Worm (Caenorhabditis elegans): Measurements from ENCODE around the gene R04B5.11.

R04B5.11 gene

DNA sequence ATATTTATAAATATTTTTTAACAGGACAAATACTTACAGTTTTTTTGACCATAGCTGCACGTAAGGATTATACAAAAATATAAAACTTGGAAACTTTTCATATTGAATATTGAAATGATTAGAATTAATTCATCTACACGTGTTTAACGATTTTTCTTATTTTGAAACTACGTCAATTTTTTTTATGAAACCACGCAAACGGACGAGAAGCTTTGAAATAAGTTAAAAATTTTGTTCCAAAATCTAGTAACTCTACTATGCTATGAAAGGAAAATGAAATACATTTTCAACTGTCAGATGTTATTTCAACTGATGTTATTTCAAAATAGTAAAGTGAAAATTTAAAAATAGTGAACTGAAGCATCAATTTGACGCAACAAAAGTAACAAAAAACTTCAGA lies 17.3 kb downstream of the R04B5.11 start, which contains the start of gene F57A8.6:
TSS of gene F57A8.6 (minus strand) at position 101 of the 400 bp plus-strand sequence.
- TF ChIP-seq ztf-29 (GFP tag; IDR thresholded peaks at IDR 0.05) (no peak), flt-1 (GFP tag; IDR thresholded peaks at IDR 0.05) (no peak), tab-1 (GFP tag; IDR thresholded peaks at IDR 0.05) (no peak)

DNA sequence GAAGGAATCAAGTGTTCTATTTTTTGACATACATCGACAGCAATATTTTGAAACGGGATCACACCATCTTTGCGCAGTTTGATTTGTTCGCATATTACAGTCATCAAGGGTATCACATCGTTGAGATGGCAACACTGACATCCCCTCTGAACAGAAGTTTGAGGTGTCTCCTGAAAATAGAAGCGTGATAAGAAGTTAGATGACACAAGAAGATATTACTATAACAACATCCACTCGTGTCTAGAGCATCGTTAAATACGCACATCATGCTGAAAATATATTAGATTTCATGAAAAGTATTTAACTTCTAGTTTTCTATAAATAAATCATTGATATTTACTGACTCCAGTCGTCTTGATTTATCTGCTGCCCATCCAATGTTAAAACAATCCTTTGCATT lies 18.3 kb downstream of the R04B5.11 start:
- no peak for TF ChIP-seq tab-1 (GFP tag; IDR thresholded peaks at IDR 0.05)
- TF ChIP-seq T22C8.4 (GFP tag; IDR thresholded peaks at IDR 0.05): no peak
- no peak for TF ChIP-seq klf-2 (GFP tag; conservative IDR thresholded peaks at IDR 0.05)
- no peak for TF ChIP-seq med-1 (GFP tag; optimal IDR thresholded peaks at IDR 0.05; ENCODE audit: insufficient read depth)
- no peak for TF ChIP-seq flt-1 (GFP tag; IDR thresholded peaks at IDR 0.05)
- TF ChIP-seq ref-1 (GFP tag; conservative IDR thresholded peaks at IDR 0.05): no peak
- no peak for TF ChIP-seq ztf-23 (GFP tag; IDR thresholded peaks at IDR 0.05)
- TF ChIP-seq cog-1 (tag; optimal IDR thresholded peaks at IDR 0.05): no peak
- TF ChIP-seq ztf-29 (GFP tag; IDR thresholded peaks at IDR 0.05): no peak

DNA sequence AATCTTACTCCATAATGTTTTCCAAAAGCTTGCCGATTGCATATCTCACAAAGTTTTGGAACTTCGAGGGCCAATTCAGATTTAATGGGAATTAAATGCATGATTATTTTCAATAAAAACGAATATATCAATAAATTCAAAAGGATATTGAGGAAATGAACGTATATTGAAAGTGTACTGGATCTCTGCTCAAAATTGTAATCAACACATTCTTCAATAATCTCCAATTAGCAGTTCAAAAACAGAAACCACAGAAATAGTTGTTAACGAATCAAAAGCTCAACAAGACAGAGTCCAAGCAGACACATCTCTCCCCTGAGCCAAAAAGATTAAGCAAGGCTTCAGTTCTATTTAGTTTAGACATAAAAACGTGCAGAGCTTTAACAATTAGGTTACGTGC lies 20.5 kb downstream of the R04B5.11 start, which contains the start of gene nhr-192:
TSS of gene nhr-192 (minus strand) at position 101 of the 400 bp plus-strand sequence.
- TF ChIP-seq T22C8.4 (GFP tag; IDR thresholded peaks at IDR 0.05): no peak
- no peak for TF ChIP-seq klf-2 (GFP tag; conservative IDR thresholded peaks at IDR 0.05)
- no peak for TF ChIP-seq med-1 (GFP tag; optimal IDR thresholded peaks at IDR 0.05; ENCODE audit: insufficient read depth)
- TF ChIP-seq flt-1 (GFP tag; IDR thresholded peaks at IDR 0.05): no peak
- no peak for TF ChIP-seq ztf-23 (GFP tag; IDR thresholded peaks at IDR 0.05)
- TF ChIP-seq cog-1 (tag; optimal IDR thresholded peaks at IDR 0.05): no peak
- no peak for TF ChIP-seq ref-1 (GFP tag; conservative IDR thresholded peaks at IDR 0.05)
- TF ChIP-seq tab-1 (GFP tag; IDR thresholded peaks at IDR 0.05): no peak
- TF ChIP-seq ztf-29 (GFP tag; IDR thresholded peaks at IDR 0.05): no peak

DNA sequence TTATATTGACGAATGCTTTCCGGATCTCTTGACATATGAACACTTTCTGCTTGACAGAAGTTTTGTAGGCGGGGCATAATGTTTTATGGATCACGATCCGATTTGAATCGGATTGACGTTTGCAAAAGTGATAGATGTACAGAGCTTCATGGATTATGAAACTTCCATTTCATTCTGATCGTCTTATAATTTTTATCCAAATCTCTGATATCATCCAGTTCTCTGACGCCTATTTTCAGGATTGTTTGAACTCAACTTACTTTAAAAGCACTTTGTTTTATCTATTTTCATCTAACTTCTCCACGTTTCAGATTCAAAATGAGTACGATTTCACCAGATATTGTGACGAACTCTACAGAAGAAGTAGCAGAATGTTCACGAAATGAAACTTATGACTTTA lies 24.3 kb downstream of the R04B5.11 start, which contains the start of gene npr-39:
TSS of gene npr-39 (plus strand) at position 301 of the 400 bp plus-strand sequence.
- TF ChIP-seq med-1 (GFP tag; optimal IDR thresholded peaks at IDR 0.05; ENCODE audit: insufficient read depth): no peak
- TF ChIP-seq cog-1 (tag; optimal IDR thresholded peaks at IDR 0.05): no peak
- no peak for TF ChIP-seq tab-1 (GFP tag; IDR thresholded peaks at IDR 0.05)
- no peak for TF ChIP-seq klf-2 (GFP tag; conservative IDR thresholded peaks at IDR 0.05)
- TF ChIP-seq flt-1 (GFP tag; IDR thresholded peaks at IDR 0.05): no peak
- no peak for TF ChIP-seq ztf-23 (GFP tag; IDR thresholded peaks at IDR 0.05)
- TF ChIP-seq ref-1 (GFP tag; conservative IDR thresholded peaks at IDR 0.05): no peak
- no peak for TF ChIP-seq T22C8.4 (GFP tag; IDR thresholded peaks at IDR 0.05)
- no peak for TF ChIP-seq ztf-29 (GFP tag; IDR thresholded peaks at IDR 0.05)

DNA sequence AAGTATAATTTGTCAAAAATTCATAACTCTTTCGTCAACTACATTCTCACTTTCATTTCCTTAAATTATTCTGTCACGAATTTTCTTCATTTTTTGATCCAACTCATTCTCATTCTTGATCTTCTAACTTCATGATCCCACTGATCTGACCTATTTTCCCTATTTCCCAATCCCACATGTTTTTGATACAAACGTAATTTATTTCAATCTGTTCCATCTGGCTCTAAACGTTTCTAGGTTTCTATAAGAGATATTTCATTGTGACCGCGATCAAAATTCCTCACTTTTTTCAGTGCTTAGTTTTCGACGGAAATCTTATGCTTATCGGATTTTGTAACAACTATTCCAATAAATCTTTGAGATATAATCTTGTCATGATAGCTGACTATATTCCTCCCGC lies 25.4 kb downstream of the R04B5.11 start:
- TF ChIP-seq med-1 (GFP tag; optimal IDR thresholded peaks at IDR 0.05; ENCODE audit: insufficient read depth) (no peak), flt-1 (GFP tag; IDR thresholded peaks at IDR 0.05) (no peak), ref-1 (GFP tag; conservative IDR thresholded peaks at IDR 0.05) (no peak), ztf-23 (GFP tag; IDR thresholded peaks at IDR 0.05) (no peak)

DNA sequence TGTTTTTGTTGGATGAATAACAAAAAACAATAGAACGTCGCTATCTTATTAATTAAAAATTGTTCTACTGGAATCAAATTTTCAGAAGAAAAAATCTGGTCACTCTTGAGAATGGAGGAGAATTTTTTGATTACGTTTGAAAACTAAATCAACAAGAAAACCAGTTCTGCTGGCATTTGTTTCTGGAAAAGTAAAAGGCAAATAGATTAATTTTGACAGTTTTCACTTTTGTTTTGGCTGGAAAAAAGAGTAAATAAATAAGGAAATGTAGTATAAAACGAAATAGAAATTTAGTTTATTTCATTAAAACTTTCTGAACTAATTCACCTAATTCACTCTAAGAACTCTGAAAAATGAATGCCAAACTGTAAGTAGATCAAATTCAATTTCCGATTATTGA lies 26.8 kb downstream of the R04B5.11 start, which contains the start of gene fipr-13:
TSS of gene fipr-13 (plus strand) at position 301 of the 400 bp plus-strand sequence.
- no peak for TF ChIP-seq ztf-23 (GFP tag; IDR thresholded peaks at IDR 0.05)
- no peak for TF ChIP-seq tab-1 (GFP tag; IDR thresholded peaks at IDR 0.05)
- TF ChIP-seq ref-1 (GFP tag; conservative IDR thresholded peaks at IDR 0.05): no peak
- TF ChIP-seq klf-2 (GFP tag; conservative IDR thresholded peaks at IDR 0.05): no peak
- no peak for TF ChIP-seq T22C8.4 (GFP tag; IDR thresholded peaks at IDR 0.05)
- no peak for TF ChIP-seq med-1 (GFP tag; optimal IDR thresholded peaks at IDR 0.05; ENCODE audit: insufficient read depth)
- no peak for TF ChIP-seq ztf-29 (GFP tag; IDR thresholded peaks at IDR 0.05)
- no peak for TF ChIP-seq cog-1 (tag; optimal IDR thresholded peaks at IDR 0.05)
- TF ChIP-seq flt-1 (GFP tag; IDR thresholded peaks at IDR 0.05): no peak

DNA sequence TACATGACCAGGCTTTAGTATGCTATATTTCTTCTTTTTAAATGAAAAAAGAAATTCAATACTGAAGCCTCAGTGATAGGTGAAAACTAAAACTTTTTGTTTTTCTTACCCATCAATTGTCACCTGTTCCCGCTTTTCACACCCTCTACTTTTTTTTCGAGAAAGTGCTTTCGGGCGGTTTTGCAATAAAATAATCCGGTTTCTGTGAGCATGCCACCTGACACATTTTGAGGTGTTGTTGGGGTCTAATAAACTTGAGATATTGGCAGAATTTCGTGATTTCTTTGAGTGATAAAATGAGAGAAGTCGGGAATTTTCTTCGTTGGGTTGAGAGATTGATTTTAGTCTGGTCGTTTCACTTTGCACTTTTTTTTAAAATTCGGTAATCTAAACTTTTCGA lies 31.0 kb downstream of the R04B5.11 start:
- TF ChIP-seq T22C8.4 (GFP tag; IDR thresholded peaks at IDR 0.05) (no peak), cog-1 (tag; optimal IDR thresholded peaks at IDR 0.05) (no peak), tab-1 (GFP tag; IDR thresholded peaks at IDR 0.05) (no peak), ztf-29 (GFP tag; IDR thresholded peaks at IDR 0.05) (no peak), ztf-23 (GFP tag; IDR thresholded peaks at IDR 0.05) (no peak), flt-1 (GFP tag; IDR thresholded peaks at IDR 0.05) (no peak), ref-1 (GFP tag; conservative IDR thresholded peaks at IDR 0.05) (no peak), med-1 (GFP tag; optimal IDR thresholded peaks at IDR 0.05; ENCODE audit: insufficient read depth) (no peak), klf-2 (GFP tag; conservative IDR thresholded peaks at IDR 0.05) (no peak)

DNA sequence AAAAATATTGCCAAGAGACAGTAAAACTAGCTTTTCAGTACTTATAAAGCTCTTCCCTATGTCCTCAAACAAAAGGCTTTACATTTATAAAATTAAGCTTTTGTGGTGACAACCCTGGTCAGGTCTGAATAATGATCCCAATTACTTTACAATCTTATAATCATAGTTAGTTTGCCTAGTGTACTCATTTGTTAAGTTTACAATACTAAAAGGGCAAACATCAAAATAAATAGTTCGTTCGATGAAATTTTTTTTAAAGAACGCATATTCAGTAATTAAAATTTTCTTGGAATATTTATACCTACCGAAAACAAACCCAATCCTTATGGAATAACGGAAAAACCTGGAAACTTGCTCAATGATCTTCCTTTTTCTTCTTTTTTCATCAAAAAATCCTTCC lies 32.3 kb downstream of the R04B5.11 start:
- TF ChIP-seq ztf-29 (GFP tag; IDR thresholded peaks at IDR 0.05): no peak
- no peak for TF ChIP-seq ref-1 (GFP tag; conservative IDR thresholded peaks at IDR 0.05)
- TF ChIP-seq med-1 (GFP tag; optimal IDR thresholded peaks at IDR 0.05; ENCODE audit: insufficient read depth): no peak
- TF ChIP-seq T22C8.4 (GFP tag; IDR thresholded peaks at IDR 0.05): no peak
- TF ChIP-seq tab-1 (GFP tag; IDR thresholded peaks at IDR 0.05): no peak
- TF ChIP-seq klf-2 (GFP tag; conservative IDR thresholded peaks at IDR 0.05): no peak
- no peak for TF ChIP-seq cog-1 (tag; optimal IDR thresholded peaks at IDR 0.05)

DNA sequence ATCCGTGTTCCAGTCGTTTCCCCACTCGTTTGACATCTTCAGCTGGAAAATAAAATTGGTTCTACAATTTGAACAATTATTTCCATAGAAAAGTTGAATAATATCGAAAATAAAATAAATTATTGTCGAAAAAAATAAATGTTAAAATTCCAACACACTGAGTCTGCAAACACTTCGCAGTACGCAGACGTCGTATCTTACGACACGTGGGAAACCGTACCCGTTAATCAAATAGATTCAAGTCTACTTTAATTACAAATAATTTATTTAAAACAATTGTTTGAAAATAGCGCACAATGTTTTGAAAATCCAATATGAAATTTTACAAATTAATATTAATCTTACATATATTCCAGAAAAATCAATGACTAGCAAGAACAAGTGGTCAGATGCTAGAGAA lies 36.2 kb downstream of the R04B5.11 start, which contains the start of gene yif-1:
TSS of gene yif-1 (minus strand) at position 42 of the 400 bp plus-strand sequence.
- TF ChIP-seq tab-1 (GFP tag; IDR thresholded peaks at IDR 0.05) (no peak), flt-1 (GFP tag; IDR thresholded peaks at IDR 0.05) (no peak), ztf-29 (GFP tag; IDR thresholded peaks at IDR 0.05) (no peak), T22C8.4 (GFP tag; IDR thresholded peaks at IDR 0.05) (no peak), ztf-23 (GFP tag; IDR thresholded peaks at IDR 0.05) (no peak), cog-1 (tag; optimal IDR thresholded peaks at IDR 0.05) (no peak), klf-2 (GFP tag; conservative IDR thresholded peaks at IDR 0.05) (no peak), med-1 (GFP tag; optimal IDR thresholded peaks at IDR 0.05; ENCODE audit: insufficient read depth) (no peak), ref-1 (GFP tag; conservative IDR thresholded peaks at IDR 0.05) (no peak)

DNA sequence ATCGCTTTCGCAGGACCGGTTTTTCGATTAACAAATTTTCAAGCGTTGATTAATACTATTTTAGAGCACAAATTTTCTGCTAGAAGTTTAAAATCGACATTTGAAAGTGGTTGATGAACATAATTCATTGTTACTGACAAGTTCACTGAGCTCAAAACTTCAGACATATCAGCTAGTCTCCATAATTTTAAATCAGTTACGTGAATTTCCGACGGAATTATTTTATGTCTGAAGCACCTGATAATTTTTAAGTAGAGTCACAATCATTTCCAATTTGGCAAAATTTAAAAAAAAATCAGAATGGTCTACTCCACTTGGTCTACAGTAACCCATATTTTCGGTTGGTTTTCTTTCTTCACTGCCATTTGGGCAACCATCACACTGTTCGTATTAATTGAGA lies 39.2 kb downstream of the R04B5.11 start, which contains the start of gene str-118:
TSS of gene str-118 (plus strand) at position 301 of the 400 bp plus-strand sequence.
- TF ChIP-seq med-1 (GFP tag; optimal IDR thresholded peaks at IDR 0.05; ENCODE audit: insufficient read depth): no peak
- TF ChIP-seq flt-1 (GFP tag; IDR thresholded peaks at IDR 0.05): no peak
- no peak for TF ChIP-seq ref-1 (GFP tag; conservative IDR thresholded peaks at IDR 0.05)
- TF ChIP-seq T22C8.4 (GFP tag; IDR thresholded peaks at IDR 0.05): no peak
- no peak for TF ChIP-seq ztf-23 (GFP tag; IDR thresholded peaks at IDR 0.05)
- TF ChIP-seq ztf-29 (GFP tag; IDR thresholded peaks at IDR 0.05): no peak
- no peak for TF ChIP-seq cog-1 (tag; optimal IDR thresholded peaks at IDR 0.05)
- TF ChIP-seq klf-2 (GFP tag; conservative IDR thresholded peaks at IDR 0.05): no peak
- no peak for TF ChIP-seq tab-1 (GFP tag; IDR thresholded peaks at IDR 0.05)
